Fruit fly (Drosophila melanogaster): ENCODE data around the gene Ipk2.

The Ipk2 gene

DNA sequence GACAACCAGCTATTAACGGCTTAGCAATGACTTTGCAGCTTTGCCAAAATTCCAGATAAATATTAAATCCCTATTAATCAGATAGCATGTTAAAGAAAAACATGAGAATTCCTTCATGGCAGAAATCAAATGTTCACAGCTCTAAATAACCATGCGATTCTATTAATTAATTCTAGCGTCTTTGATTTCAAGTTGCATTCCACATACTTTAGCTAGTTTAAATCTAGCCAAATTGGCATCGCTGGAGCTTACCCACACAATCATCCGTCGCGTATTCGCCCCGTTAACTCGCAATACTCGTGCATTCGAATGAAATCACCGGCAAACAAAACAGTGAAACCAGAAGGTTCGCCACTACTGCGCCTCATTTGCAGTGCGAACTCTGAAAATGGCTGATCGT lies 14.8 kb downstream of the Ipk2 start, which contains the start of gene Tspo (continued):
- TF ChIP-seq CG15601 (tag; optimal IDR thresholded peaks at IDR 0.05): no peak
- TF ChIP-seq ase (GFP tag; IDR thresholded peaks at IDR 0.05): no peak
- no peak for TF ChIP-seq psq (GFP tag; optimal IDR thresholded peaks at IDR 0.05)
- no peak for TF ChIP-seq Dip2 (GFP tag; IDR thresholded peaks at IDR 0.05)
- TF ChIP-seq hth (optimal IDR thresholded peaks at IDR 0.05): no peak
- no peak for TF ChIP-seq CG13296 (GFP tag; optimal IDR thresholded peaks at IDR 0.05)
- no peak for TF ChIP-seq CG1024 (GFP tag; IDR thresholded peaks at IDR 0.05)
- no peak for TF ChIP-seq eyg (GFP tag; optimal IDR thresholded peaks at IDR 0.05)
- TF ChIP-seq ab (GFP tag; optimal IDR thresholded peaks at IDR 0.05): no peak
- no peak for TF ChIP-seq CG17361 (GFP tag; IDR thresholded peaks at IDR 0.05)
- TF ChIP-seq CG6683 (GFP tag; optimal IDR thresholded peaks at IDR 0.05): no peak
- TF ChIP-seq CG42726 (GFP tag; IDR thresholded peaks at IDR 0.05; ENCODE audit: partially characterized antibody): no peak
- no peak for TF ChIP-seq CG2875 (GFP tag; optimal IDR thresholded peaks at IDR 0.05)
- peak; percentile 86 for TF ChIP-seq CG6254 (GFP tag; optimal IDR thresholded peaks at IDR 0.05)
- no peak for TF ChIP-seq CG12071 (GFP tag; optimal IDR thresholded peaks at IDR 0.05)
- TF ChIP-seq nmo (GFP tag; optimal IDR thresholded peaks at IDR 0.05): no peak
- no peak for TF ChIP-seq croc (GFP tag; conservative IDR thresholded peaks at IDR 0.05)
- no peak for TF ChIP-seq Hr39 (optimal IDR thresholded peaks at IDR 0.05)
- TF ChIP-seq dmrt11E (tag; optimal IDR thresholded peaks at IDR 0.05): no peak
- TF ChIP-seq Pdp1 (GFP tag; optimal IDR thresholded peaks at IDR 0.05): peak in 1 of 2 experiments; percentile 22
- TF ChIP-seq CG8388 (GFP tag; optimal IDR thresholded peaks at IDR 0.05): peak; percentile 45
- no peak for TF ChIP-seq HLH4C (GFP tag; IDR thresholded peaks at IDR 0.05; ENCODE audit: partially characterized antibody)
- no peak for TF ChIP-seq Meics (GFP tag; optimal IDR thresholded peaks at IDR 0.05)
- no peak for TF ChIP-seq CG8290 (GFP tag; optimal IDR thresholded peaks at IDR 0.05)
- TF ChIP-seq CG8290 (tag; optimal IDR thresholded peaks at IDR 0.05): peak in 1 of 2 experiments; percentile 43
- no peak for TF ChIP-seq Blimp-1 (GFP tag; optimal IDR thresholded peaks at IDR 0.05)
- TF ChIP-seq CG2129 (GFP tag; IDR thresholded peaks at IDR 0.05; ENCODE audit: partially characterized antibody): no peak
- TF ChIP-seq ewg (GFP tag; optimal IDR thresholded peaks at IDR 0.05): no peak
- TF ChIP-seq CG15073 (GFP tag; optimal IDR thresholded peaks at IDR 0.05): no peak
- no peak for TF ChIP-seq ems (GFP tag; optimal IDR thresholded peaks at IDR 0.05)
- no peak for TF ChIP-seq tio (GFP tag; optimal IDR thresholded peaks at IDR 0.05)
- peak; percentile 28 for TF ChIP-seq grau (tag; optimal IDR thresholded peaks at IDR 0.05)
- TF ChIP-seq Lhr (GFP tag; optimal IDR thresholded peaks at IDR 0.05): no peak
- TF ChIP-seq ham (GFP tag; IDR thresholded peaks at IDR 0.05): no peak
- no peak for TF ChIP-seq CG4820 (GFP tag; optimal IDR thresholded peaks at IDR 0.05)
- no peak for TF ChIP-seq CG2199 (GFP tag; IDR thresholded peaks at IDR 0.05)
- TF ChIP-seq lilli (GFP tag; optimal IDR thresholded peaks at IDR 0.05): no peak
- no peak for TF ChIP-seq vfl (GFP tag; optimal IDR thresholded peaks at IDR 0.05)
- TF ChIP-seq seq (GFP tag; IDR thresholded peaks at IDR 0.05): no peak
- no peak for TF ChIP-seq dmrt99B (tag; optimal IDR thresholded peaks at IDR 0.05)
- no peak for TF ChIP-seq CG3281 (GFP tag; optimal IDR thresholded peaks at IDR 0.05)
- TF ChIP-seq MESR4 (GFP tag; optimal IDR thresholded peaks at IDR 0.05): no peak
- no peak for TF ChIP-seq CG7928 (GFP tag; optimal IDR thresholded peaks at IDR 0.05)
- TF ChIP-seq CG3726 (GFP tag; IDR thresholded peaks at IDR 0.05): no peak
- TF ChIP-seq CrebB (tag; optimal IDR thresholded peaks at IDR 0.05): no peak
- TF ChIP-seq kay (GFP tag; optimal IDR thresholded peaks at IDR 0.05): no peak
- no peak for TF ChIP-seq gfzf (GFP tag; optimal IDR thresholded peaks at IDR 0.05)
- no peak for TF ChIP-seq ftz-f1 (GFP tag; optimal IDR thresholded peaks at IDR 0.05)
- TF ChIP-seq br (optimal IDR thresholded peaks at IDR 0.05): no peak
- no peak for TF ChIP-seq danr (GFP tag; IDR thresholded peaks at IDR 0.05)
- TF ChIP-seq jigr1 (GFP tag; IDR thresholded peaks at IDR 0.05): no peak
- no peak for TF ChIP-seq CG1603 (tag; optimal IDR thresholded peaks at IDR 0.05)
- TF ChIP-seq MBD-R2 (GFP tag; IDR thresholded peaks at IDR 0.05): peak; percentile 66

All from whole organism, embryonic.